Worm (Caenorhabditis elegans) whole organism, young adult: ENCODE data around the gene sre-45.
A peak's percentile ranks its signal among the peaks of the same experiment; 100 is the strongest.

Experiments
- B0035.1 ChIP-seq: sonication (generic microtip); optimal IDR thresholded peaks from 2 replicates; lab custom pipeline; 2016; ENCODE audit warnings: missing genetic modification characterization, mild to moderate bottlenecking, missing compliant biosample characterization, missing genotype, missing genetic modification reagents
- B0261.1 ChIP-seq: sonication (generic microtip); optimal IDR thresholded peaks from 2 replicates; lab custom pipeline; 2016; ENCODE audit warnings: mild to moderate bottlenecking, missing genetic modification characterization, moderate library complexity, missing compliant biosample characterization
- B0336.3 ChIP-seq: fragments of 200-800 bp; sonication (Bioruptor generic); IDR thresholded peaks from 2 replicates; pipeline ENCODE4 v1.3.6; 2022; ENCODE audit warnings: missing genetic modification characterization, missing compliant biosample characterization
- F23B12.7 ChIP-seq: sonication (generic microtip); optimal IDR thresholded peaks from 2 replicates; lab custom pipeline; 2017; ENCODE audit warnings: missing genetic modification characterization, mild to moderate bottlenecking, missing compliant biosample characterization, antibody characterized with exemption, moderate library complexity; ENCODE audit not compliant: insufficient read depth
- F37B4.10 ChIP-seq: fragments of 200-800 bp; sonication (Bioruptor generic); IDR thresholded peaks from 2 replicates; pipeline ENCODE4 v1.3.6; 2022; ENCODE audit warnings: missing genetic modification characterization, missing compliant biosample characterization
- F57A8.1 ChIP-seq: fragments of 200-800 bp; sonication (Bioruptor generic); optimal IDR thresholded peaks from 2 replicates; lab custom pipeline; 2018; ENCODE audit warnings: mild to moderate bottlenecking, missing genetic modification characterization, moderate library complexity, missing compliant biosample characterization
- akir-1 ChIP-seq: fragments of 200-800 bp; sonication (Bioruptor generic); optimal IDR thresholded peaks from 2 replicates; lab custom pipeline; 2018; ENCODE audit warnings: mild to moderate bottlenecking, missing genetic modification characterization, moderate library complexity, missing compliant biosample characterization
- aptf-2 ChIP-seq: fragments of 200-800 bp; sonication (Bioruptor generic); conservative IDR thresholded peaks from 2 replicates; pipeline ENCODE4 v1.3.6; 2022; ENCODE audit warnings: missing genetic modification reagents, missing genetic modification characterization, missing compliant biosample characterization
- athp-1 ChIP-seq: sonication (generic microtip); optimal IDR thresholded peaks from 2 replicates; lab custom pipeline; 2017; ENCODE audit warnings: mild to moderate bottlenecking, missing genetic modification characterization, missing compliant biosample characterization
- cebp-1 ChIP-seq, 2 experiments: fragments of 200-800 bp in 1 of 2; sonication (Bioruptor generic) in 1 of 2; sonication (generic microtip) in 1 of 2; IDR thresholded peaks in 1 of 2; optimal IDR thresholded peaks in 1 of 2; 2 replicates each; pipeline versions ENCODE4 v1.3.6 to Lab custom; 2017 to 2022; ENCODE audit warnings: missing compliant biosample characterization in 2 of 2, missing genetic modification characterization in 2 of 2, mild to moderate bottlenecking in 1 of 2, missing genetic modification reagents in 1 of 2, moderate library complexity in 1 of 2
- cebp-2 ChIP-seq: fragments of 200-800 bp; sonication (Bioruptor generic); IDR thresholded peaks from 2 replicates; pipeline ENCODE4 v1.3.6; 2022; ENCODE audit warnings: missing genetic modification characterization, missing compliant biosample characterization
- ceh-100 ChIP-seq: fragments of 200-800 bp; sonication (Bioruptor generic); IDR thresholded peaks from 2 replicates; pipeline ENCODE4 v1.3.6; 2022; ENCODE audit warnings: missing genetic modification reagents, missing genetic modification characterization, missing compliant biosample characterization
- ceh-79 ChIP-seq: sonication (generic microtip); optimal IDR thresholded peaks from 2 replicates; lab custom pipeline; 2017; ENCODE audit warnings: mild to moderate bottlenecking, missing genetic modification characterization, missing compliant biosample characterization
- dox-1 ChIP-seq: fragments of 200-800 bp; sonication (Bioruptor generic); IDR thresholded peaks from 2 replicates; pipeline ENCODE4 v1.3.6; 2022; ENCODE audit warnings: missing genetic modification reagents, missing genetic modification characterization, missing compliant biosample characterization
- efl-1 ChIP-seq: fragments of 150-350 bp; optimal IDR thresholded peaks from 2 replicates; lab custom pipeline; 2014; ENCODE audit warnings: missing biosample characterization, missing genetic modification reagents, missing genetic modification characterization
- egl-18 ChIP-seq: fragments of 200-800 bp; sonication (Bioruptor generic); IDR thresholded peaks from 2 replicates; pipeline ENCODE4 v1.3.6; 2022; ENCODE audit warnings: missing genetic modification reagents, missing genetic modification characterization, missing compliant biosample characterization
- egl-44 ChIP-seq: fragments of 200-800 bp; sonication (Bioruptor generic); IDR thresholded peaks from 2 replicates; pipeline ENCODE4 v1.3.6; 2022; ENCODE audit warnings: missing genetic modification reagents, missing genetic modification characterization, missing compliant biosample characterization
- egrh-3 ChIP-seq: fragments of 200-800 bp; sonication (Bioruptor generic); IDR thresholded peaks from 2 replicates; pipeline ENCODE4 v1.3.6; 2022; ENCODE audit warnings: missing genetic modification reagents, missing genetic modification characterization, missing compliant biosample characterization
- gei-17 ChIP-seq: fragments of 200-800 bp; sonication (Bioruptor generic); optimal IDR thresholded peaks from 2 replicates; lab custom pipeline; 2018; ENCODE audit warnings: mild to moderate bottlenecking, missing genetic modification characterization, missing compliant biosample characterization
- him-1 ChIP-seq: sonication (generic microtip); optimal IDR thresholded peaks from 2 replicates; lab custom pipeline; 2016; ENCODE audit warnings: missing genotype, missing genetic modification reagents, missing genetic modification characterization, missing compliant biosample characterization
- hmg-1.2 ChIP-seq: fragments of 200-800 bp; sonication (Bioruptor generic); IDR thresholded peaks from 2 replicates; pipeline ENCODE4 v1.3.6; 2022; ENCODE audit warnings: missing genetic modification reagents, missing genetic modification characterization, missing compliant biosample characterization
- hrde-1 ChIP-seq: sonication (generic microtip); optimal IDR thresholded peaks from 2 replicates; lab custom pipeline; 2016; ENCODE audit warnings: missing genetic modification characterization, mild to moderate bottlenecking, missing compliant biosample characterization, moderate library complexity, missing genotype, missing genetic modification reagents, borderline replicate concordance
- lin-35 ChIP-seq, 3 experiments: fragments of 150-350 bp in 2 of 3; sonication (generic microtip) in 1 of 3; optimal IDR thresholded peaks; 2 replicates each; lab custom pipeline; 2014 to 2018; ENCODE audit warnings: missing biosample characterization in 3 of 3, missing genetic modification characterization in 3 of 3, missing genetic modification reagents in 3 of 3
- lin-54 ChIP-seq: fragments of 200-800 bp; sonication (Bioruptor generic); optimal IDR thresholded peaks from 2 replicates; lab custom pipeline; 2018; ENCODE audit warnings: mild to moderate bottlenecking, missing genetic modification characterization, missing compliant biosample characterization
- lsl-1 ChIP-seq: fragments of 200-800 bp; sonication (Bioruptor generic); optimal IDR thresholded peaks from 2 replicates; lab custom pipeline; 2018; ENCODE audit warnings: mild to moderate bottlenecking, missing genetic modification characterization, moderate library complexity, missing compliant biosample characterization
- madf-6 ChIP-seq: fragments of 200-800 bp; sonication (Bioruptor generic); IDR thresholded peaks from 2 replicates; pipeline ENCODE4 v1.3.6; 2022; ENCODE audit warnings: missing genetic modification reagents, missing genetic modification characterization, missing compliant biosample characterization
- mcd-1 ChIP-seq: fragments of 200-800 bp; sonication (Bioruptor generic); IDR thresholded peaks from 2 replicates; pipeline ENCODE4 v1.3.6; 2022; ENCODE audit warnings: missing genetic modification reagents, missing genetic modification characterization, missing compliant biosample characterization
- mxl-1 ChIP-seq: sonication (generic microtip); optimal IDR thresholded peaks from 2 replicates; lab custom pipeline; 2016; ENCODE audit warnings: missing genetic modification characterization, missing compliant biosample characterization
- nfyb-1 ChIP-seq: fragments of 200-800 bp; sonication (Bioruptor generic); IDR thresholded peaks from 2 replicates; pipeline ENCODE4 v1.3.6; 2022; ENCODE audit warnings: missing genetic modification reagents, missing genetic modification characterization, missing compliant biosample characterization
- nhr-179 ChIP-seq: sonication (generic microtip); optimal IDR thresholded peaks from 2 replicates; lab custom pipeline; 2016; ENCODE audit warnings: mild to moderate bottlenecking, missing genetic modification characterization, missing compliant biosample characterization
- nhr-80 ChIP-seq: sonication (generic microtip); optimal IDR thresholded peaks from 2 replicates; lab custom pipeline; 2016; ENCODE audit warnings: missing genetic modification characterization, missing compliant biosample characterization
- pha-4 ChIP-seq: fragments of 150-350 bp; sonication (generic microtip); optimal IDR thresholded peaks from 2 replicates; lab custom pipeline; 2014; ENCODE audit warnings: missing biosample characterization, missing genetic modification reagents, missing genetic modification characterization
- rcor-1 ChIP-seq: fragments of 200-800 bp; sonication (Bioruptor generic); IDR thresholded peaks from 2 replicates; pipeline ENCODE4 v1.3.6; 2022; ENCODE audit warnings: missing genetic modification reagents, missing genetic modification characterization, missing compliant biosample characterization
- sea-2 ChIP-seq: fragments of 200-800 bp; sonication (Bioruptor generic); IDR thresholded peaks from 2 replicates; pipeline ENCODE4 v1.3.6; 2022; ENCODE audit warnings: missing genetic modification characterization, missing compliant biosample characterization
- snpc-3.4 ChIP-seq: sonication (generic microtip); optimal IDR thresholded peaks from 2 replicates; lab custom pipeline; 2017; ENCODE audit warnings: missing genetic modification characterization, mild to moderate bottlenecking, missing compliant biosample characterization, antibody characterized with exemption, moderate library complexity, missing genotype, missing genetic modification reagents
- snpc-4 ChIP-seq, 5 experiments: fragments of 150-350 bp in 1 of 5; sonication (generic microtip) in 4 of 5; optimal IDR thresholded peaks; 2 replicates each; lab custom pipeline; 2014 to 2018; ENCODE audit warnings: missing genetic modification characterization in 5 of 5, missing biosample characterization in 3 of 5, antibody characterized with exemption in 2 of 5, mild to moderate bottlenecking in 2 of 5, missing compliant biosample characterization in 2 of 5, missing genotype in 2 of 5, moderate library complexity in 2 of 5, missing genetic modification reagents in 1 of 5
- zfh-2 ChIP-seq: fragments of 200-800 bp; sonication (Bioruptor generic); conservative IDR thresholded peaks from 2 replicates; pipeline ENCODE4 v1.3.6; 2022; ENCODE audit warnings: missing genetic modification reagents, missing genetic modification characterization, missing compliant biosample characterization
- ztf-22 ChIP-seq: fragments of 200-800 bp; sonication (Bioruptor generic); optimal IDR thresholded peaks from 2 replicates; lab custom pipeline; 2018; ENCODE audit warnings: mild to moderate bottlenecking, missing genetic modification characterization, moderate library complexity, missing compliant biosample characterization
- ztf-26 ChIP-seq: sonication (generic microtip); optimal IDR thresholded peaks from 2 replicates; lab custom pipeline; 2017; ENCODE audit warnings: missing genetic modification characterization, missing compliant biosample characterization

The sre-45 gene

ce11 chrII:13494175-13494650, 23.5 kb upstream of the sre-45 start, which contains the start of gene ndua-7:
Gene ndua-7 (minus strand): TSS chrII:13494600.
- TF ChIP-seq cebp-2 (0 out of 2 replicates have a peak, but pooled peaks have one; percentile 15), lin-35 (GFP tag; optimal IDR thresholded peaks at IDR 0.05; lab: Kevin White, UChicago) (no peak), zfh-2 (GFP tag; lab: Robert Waterston, UW) (peak; percentile 75), egrh-3 (GFP tag; lab: Robert Waterston, UW) (peak; percentile 67; the same call in 1 of the 2 replicates)

ce11 chrII:13494762-13495161, 22.9 kb upstream of the sre-45 start:
- TF ChIP-seq ztf-26 (tag; lab: Kevin White, UChicago) = no peak
- no peak for TF ChIP-seq ceh-79
- peak; percentile 65 for TF ChIP-seq madf-6
- peak; percentile 75 for TF ChIP-seq lsl-1 (GFP tag; lab: Kevin White, UChicago)
- TF ChIP-seq lin-54 (GFP tag; lab: Kevin White, UChicago) = peak; percentile 33
- TF ChIP-seq ztf-22 (GFP tag; lab: Kevin White, UChicago) = no peak
- TF ChIP-seq lin-35 (GFP tag; optimal IDR thresholded peaks at IDR 0.05; lab: Kevin White, UChicago) = peak in 1 of 3 experiments; percentile 8
- TF ChIP-seq F37B4.10 (GFP tag; lab: Robert Waterston, UW) = no peak
- no peak for TF ChIP-seq cebp-1 (GFP tag; IDR thresholded peaks at IDR 0.05; lab: Robert Waterston, UW)
- TF ChIP-seq cebp-1 (tag; optimal IDR thresholded peaks at IDR 0.05; lab: Kevin White, UChicago) = peak; percentile 10
- no peak for TF ChIP-seq akir-1 (GFP tag; lab: Kevin White, UChicago)
- TF ChIP-seq mcd-1 = peak; percentile 26; the same call in 1 of the 2 replicates
- no peak for TF ChIP-seq gei-17
- no peak for TF ChIP-seq sea-2 (GFP tag; lab: Robert Waterston, UW)
- no peak for TF ChIP-seq efl-1 (GFP tag; lab: Kevin White, UChicago)
- no peak for TF ChIP-seq him-1 (tag; lab: Kevin White, UChicago)
- TF ChIP-seq athp-1 (tag; lab: Kevin White, UChicago) = peak; percentile 88
- TF ChIP-seq F23B12.7 = no peak
- TF ChIP-seq snpc-4 (GFP tag; optimal IDR thresholded peaks at IDR 0.05; lab: Kevin White, UChicago) = no peak
- peak in 1 of 4 experiments; percentile 31 for TF ChIP-seq snpc-4 (tag; optimal IDR thresholded peaks at IDR 0.05; lab: Kevin White, UChicago)
- peak; percentile 9 for TF ChIP-seq snpc-3.4
- TF ChIP-seq B0261.1 (tag; lab: Kevin White, UChicago) = no peak
- no peak for TF ChIP-seq egl-44 (GFP tag; lab: Robert Waterston, UW)
- no peak for TF ChIP-seq nfyb-1 (GFP tag; lab: Robert Waterston, UW)
- TF ChIP-seq hmg-1.2 (GFP tag; lab: Robert Waterston, UW) = 0 out of 2 replicates have a peak, but pooled peaks have one; percentile 12
- TF ChIP-seq nhr-179 = no peak
- TF ChIP-seq egl-18 (GFP tag; lab: Robert Waterston, UW) = no peak

- TF ChIP-seq nhr-80 (peak; percentile 38), rcor-1 (GFP tag; lab: Robert Waterston, UW) (no peak), aptf-2 (no peak)
Observed at ce11 chrII:13495718-13496117, 22.0 kb upstream of the sre-45 start, which contains the start of gene drr-1. Gene drr-1 (minus strand): TSS chrII:13495900.

- TF ChIP-seq pha-4 (no peak), ztf-22 (GFP tag; lab: Kevin White, UChicago) (no peak), dox-1 (GFP tag; lab: Robert Waterston, UW) (no peak), B0035.1 (tag; lab: Kevin White, UChicago) (no peak), B0336.3 (no peak), mxl-1 (tag; lab: Kevin White, UChicago) (no peak), ceh-100 (GFP tag; lab: Robert Waterston, UW) (no peak), F57A8.1 (GFP tag; lab: Kevin White, UChicago) (no peak), hrde-1 (no peak)
- TF ChIP-seq, all 124 proteins: peak for 0
Observed at ce11 chrII:13500582-13500981, 17.1 kb upstream of the sre-45 start.
